Worm (Caenorhabditis elegans): ENCODE results near the gene C36C9.11.
"Not testable (repeated sequence)": the region's sequence is repeated elsewhere in the genome, so short reads cannot be mapped to it uniquely, and the experiment has no call there.

ce11 chrX:1687079-1687478, at the start of gene C36C9.11:
- not testable (repeated sequence) for TF ChIP-seq nhr-12 (tag; optimal IDR thresholded peaks at IDR 0.05); crh-2 (tag; optimal IDR thresholded peaks at IDR 0.05); nhr-237 (tag; optimal IDR thresholded peaks at IDR 0.05); nhr-77 (tag; optimal IDR thresholded peaks at IDR 0.05); lin-13 (GFP tag; optimal IDR thresholded peaks at IDR 0.05); egl-27 (tag; optimal IDR thresholded peaks at IDR 0.05); lin-39 (tag; optimal IDR thresholded peaks at IDR 0.05); nhr-10 (tag; optimal IDR thresholded peaks at IDR 0.05); elt-3 (tag; optimal IDR thresholded peaks at IDR 0.05); snpc-4 (tag; optimal IDR thresholded peaks at IDR 0.05); ztf-11 (tag; optimal IDR thresholded peaks at IDR 0.05); nhr-11 (tag; optimal IDR thresholded peaks at IDR 0.05)
